Fruit fly (Drosophila melanogaster) whole organism, embryonic: ENCODE results near the gene CG16904.

Experiments used
- Aef1 ChIP-seq: fragments of 200-800 bp; sonication (Bioruptor generic); IDR thresholded peaks from 3 replicates; pipeline ENCODE4 v1.3.6; 2022; ENCODE audit warnings: missing biosample characterization, missing genetic modification characterization
- Awh ChIP-seq: fragments of 200-800 bp; sonication (Bioruptor generic); IDR thresholded peaks from 2 replicates; pipeline ENCODE4, ENCODE4 v1.3.6; 2022; ENCODE audit warnings: missing biosample characterization, missing genetic modification characterization
- Bgb ChIP-seq: fragments of 200-800 bp; sonication (Bioruptor generic); IDR thresholded peaks from 2 replicates; pipeline ENCODE4 v1.3.6; 2022; ENCODE audit warnings: missing biosample characterization, missing genetic modification characterization; ENCODE audit not compliant: partially characterized antibody
- BtbVII ChIP-seq: fragments of 200-800 bp; sonication (Bioruptor generic); optimal IDR thresholded peaks from 3 replicates; lab custom pipeline; 2017; ENCODE audit warnings: missing biosample characterization, mild to moderate bottlenecking, missing genetic modification characterization
- CG10431 ChIP-seq: fragments of 200-800 bp; sonication (Bioruptor generic); optimal IDR thresholded peaks from 3 replicates; lab custom pipeline; 2018; ENCODE audit warnings: missing biosample characterization, mild to moderate bottlenecking, missing genetic modification characterization
- CG11247 ChIP-seq: fragments of 200-800 bp; sonication (Bioruptor generic); IDR thresholded peaks from 2 replicates; pipeline ENCODE4 v1.3.6; 2022; ENCODE audit warnings: missing biosample characterization, missing genetic modification characterization
- CG12391 ChIP-seq: fragments of 200-800 bp; sonication (Bioruptor generic); optimal IDR thresholded peaks from 3 replicates; lab custom pipeline; 2018; ENCODE audit warnings: missing biosample characterization, mild to moderate bottlenecking, missing genetic modification characterization, moderate library complexity
- CG14050 ChIP-seq: fragments of 200-800 bp; sonication (Bioruptor generic); IDR thresholded peaks from 3 replicates; pipeline ENCODE4 v1.3.6; 2022; ENCODE audit warnings: missing biosample characterization, missing genetic modification characterization
- CG14965 ChIP-seq: fragments of 200-800 bp; sonication (Bioruptor generic); optimal IDR thresholded peaks from 2 replicates; lab custom pipeline; 2016; ENCODE audit warnings: missing biosample characterization, missing genetic modification characterization, borderline replicate concordance
- CG15073 ChIP-seq: fragments of 200-800 bp; sonication (Bioruptor generic); optimal IDR thresholded peaks from 2 replicates; lab custom pipeline; 2016; ENCODE audit warnings: missing biosample characterization, missing genetic modification characterization
- CG17612 ChIP-seq: fragments of 200-800 bp; sonication (Bioruptor generic); IDR thresholded peaks from 2 replicates; pipeline ENCODE4 v1.3.6; 2022; ENCODE audit warnings: missing biosample characterization, missing genetic modification characterization
- CG18011 ChIP-seq: fragments of 200-800 bp; sonication (Bioruptor generic); optimal IDR thresholded peaks from 2 replicates; lab custom pipeline; 2017; ENCODE audit warnings: missing biosample characterization, missing genetic modification characterization, mild to moderate bottlenecking, moderate library complexity, missing genotype
- CG2199 ChIP-seq: fragments of 200-800 bp; sonication (Bioruptor generic); IDR thresholded peaks from 3 replicates; pipeline ENCODE4 v1.3.6; 2022; ENCODE audit warnings: missing biosample characterization, missing genetic modification characterization
- CG2202 ChIP-seq: fragments of 200-800 bp; sonication (Bioruptor generic); optimal IDR thresholded peaks from 2 replicates; lab custom pipeline; 2018; ENCODE audit warnings: missing biosample characterization, mild to moderate bottlenecking, missing genetic modification characterization
- CG2875 ChIP-seq: fragments of 200-800 bp; sonication (Bioruptor generic); optimal IDR thresholded peaks from 2 replicates; lab custom pipeline; 2017; ENCODE audit warnings: missing biosample characterization, mild to moderate bottlenecking, missing genetic modification characterization, missing genetic modification reagents
- CG2889 ChIP-seq: fragments of 200-800 bp; sonication (Bioruptor generic); IDR thresholded peaks from 3 replicates; pipeline ENCODE4 v1.3.6; 2022; ENCODE audit warnings: missing biosample characterization, missing genetic modification characterization
- CG30020 ChIP-seq: fragments of 200-800 bp; optimal IDR thresholded peaks from 2 replicates; lab custom pipeline; 2019; ENCODE audit warnings: missing biosample characterization, mild to moderate bottlenecking, missing genetic modification characterization, moderate library complexity
- CG31365 ChIP-seq: fragments of 200-800 bp; sonication (Bioruptor generic); optimal IDR thresholded peaks from 2 replicates; lab custom pipeline; 2018; ENCODE audit warnings: missing biosample characterization, mild to moderate bottlenecking, missing genetic modification characterization
- CG31388 ChIP-seq: fragments of 200-800 bp; sonication (Bioruptor generic); optimal IDR thresholded peaks from 2 replicates; lab custom pipeline; 2016; ENCODE audit warnings: missing biosample characterization, missing genetic modification characterization
- CG32767 ChIP-seq: fragments of 200-800 bp; sonication (Bioruptor generic); IDR thresholded peaks from 2 replicates; pipeline ENCODE4 v1.3.6; 2022; ENCODE audit warnings: missing biosample characterization, missing genetic modification characterization
- CG4328 ChIP-seq: fragments of 200-800 bp; sonication (Bioruptor generic); optimal IDR thresholded peaks from 3 replicates; lab custom pipeline; 2017; ENCODE audit warnings: missing biosample characterization, missing genetic modification reagents, missing genetic modification characterization
- CG6683 ChIP-seq: fragments of 200-800 bp; sonication (Bioruptor generic); optimal IDR thresholded peaks from 2 replicates; lab custom pipeline; 2017; ENCODE audit warnings: missing biosample characterization, mild to moderate bottlenecking, missing genetic modification characterization, missing genetic modification reagents
- CG6791 ChIP-seq: fragments of 200-800 bp; sonication (Bioruptor generic); IDR thresholded peaks from 3 replicates; pipeline ENCODE4 v1.3.6; 2022; ENCODE audit warnings: missing biosample characterization, missing genetic modification characterization; ENCODE audit not compliant: partially characterized antibody
- CG6813 ChIP-seq: fragments of 200-800 bp; sonication (Bioruptor generic); optimal IDR thresholded peaks from 2 replicates; lab custom pipeline; 2017; ENCODE audit warnings: missing biosample characterization, missing genetic modification characterization, mild to moderate bottlenecking, moderate library complexity, missing genetic modification reagents
- CG8478 ChIP-seq: fragments of >200 bp; optimal IDR thresholded peaks from 2 replicates; lab custom pipeline; 2018
- CG9876 ChIP-seq: fragments of 200-800 bp; sonication (Bioruptor generic); optimal IDR thresholded peaks from 2 replicates; lab custom pipeline; 2016; ENCODE audit warnings: missing biosample characterization, missing genetic modification characterization
- CrebB ChIP-seq: fragments of 200-800 bp; sonication (Bioruptor generic); optimal IDR thresholded peaks from 3 replicates; lab custom pipeline; 2018; ENCODE audit warnings: missing biosample characterization, mild to moderate bottlenecking, missing genetic modification characterization
- E2f2 ChIP-seq: fragments of 200-800 bp; sonication (Bioruptor generic); IDR thresholded peaks from 2 replicates; pipeline ENCODE4 v1.3.6; 2022; ENCODE audit warnings: missing biosample characterization, missing genetic modification characterization
- Mrtf ChIP-seq: fragments of 200-800 bp; sonication (Bioruptor generic); IDR thresholded peaks from 3 replicates; pipeline ENCODE4 v1.3.6; 2022; ENCODE audit warnings: missing biosample characterization, missing genetic modification characterization
- Myb ChIP-seq: fragments of 200-800 bp; sonication (Bioruptor generic); optimal IDR thresholded peaks from 2 replicates; lab custom pipeline; 2016; ENCODE audit warnings: missing biosample characterization, missing genetic modification characterization
- Nf-YA ChIP-seq: fragments of 200-800 bp; sonication (Bioruptor generic); IDR thresholded peaks from 2 replicates; pipeline ENCODE4 v1.3.6; 2022; ENCODE audit warnings: missing biosample characterization, missing genetic modification characterization
- Side ChIP-seq: fragments of 200-800 bp; sonication (Bioruptor generic); optimal IDR thresholded peaks from 2 replicates; lab custom pipeline; 2016; ENCODE audit warnings: missing biosample characterization, missing genetic modification characterization
- Ssrp ChIP-seq: fragments of 200-800 bp; sonication (Bioruptor generic); optimal IDR thresholded peaks from 2 replicates; lab custom pipeline; 2018; ENCODE audit warnings: missing biosample characterization, mild to moderate bottlenecking, missing genetic modification characterization, moderate library complexity
- ase ChIP-seq: fragments of 200-800 bp; sonication (Bioruptor generic); IDR thresholded peaks from 3 replicates; pipeline ENCODE4 v1.3.6; 2022; ENCODE audit warnings: missing biosample characterization, missing genetic modification characterization
- crol ChIP-seq: fragments of 200-800 bp; sonication (Bioruptor generic); IDR thresholded peaks from 2 replicates; pipeline ENCODE4 v1.3.6; 2022; ENCODE audit warnings: missing biosample characterization, missing genetic modification characterization
- crp ChIP-seq, 2 experiments: fragments of 200-800 bp; sonication (Bioruptor generic); optimal IDR thresholded peaks; 2 replicates in 1 of 2; 3 replicates in 1 of 2; lab custom pipeline; 2017; ENCODE audit warnings: missing biosample characterization in 2 of 2, missing genetic modification characterization in 2 of 2, mild to moderate bottlenecking in 1 of 2, moderate library complexity in 1 of 2
- dmrt11E ChIP-seq: fragments of 200-800 bp; sonication (Bioruptor generic); optimal IDR thresholded peaks from 3 replicates; lab custom pipeline; 2018; ENCODE audit warnings: missing biosample characterization, mild to moderate bottlenecking, missing genetic modification characterization, moderate library complexity
- grau ChIP-seq: fragments of 200-800 bp; optimal IDR thresholded peaks from 3 replicates; lab custom pipeline; 2019; ENCODE audit warnings: missing biosample characterization, mild to moderate bottlenecking, missing genetic modification characterization, moderate library complexity
- grn ChIP-seq: fragments of 200-800 bp; sonication (Bioruptor generic); optimal IDR thresholded peaks from 3 replicates; lab custom pipeline; 2017; ENCODE audit warnings: missing biosample characterization, missing genetic modification characterization
- hth ChIP-seq: fragments of >200 bp; optimal IDR thresholded peaks from 2 replicates; lab custom pipeline; 2017; ENCODE audit warnings: inconsistent platforms
- insv ChIP-seq, 2 experiments: fragments of 200-800 bp; sonication (Bioruptor generic); optimal IDR thresholded peaks; 3 replicates each; lab custom pipeline; 2016 to 2018; ENCODE audit warnings: missing biosample characterization in 2 of 2, missing genetic modification characterization in 2 of 2
- jigr1 ChIP-seq: fragments of 200-800 bp; sonication (Bioruptor generic); IDR thresholded peaks from 3 replicates; pipeline ENCODE4 v1.3.6; 2022; ENCODE audit warnings: missing biosample characterization, missing genetic modification characterization
- peb ChIP-seq: fragments of 200-800 bp; sonication (Bioruptor generic); IDR thresholded peaks from 2 replicates; pipeline ENCODE4 v1.3.6; 2022; ENCODE audit warnings: missing biosample characterization, missing genetic modification characterization
- pho ChIP-seq: fragments of 200-800 bp; sonication (Bioruptor generic); optimal IDR thresholded peaks from 2 replicates; lab custom pipeline; 2016; ENCODE audit warnings: missing biosample characterization, missing genetic modification characterization
- psq ChIP-seq: fragments of 200-800 bp; sonication (Bioruptor generic); optimal IDR thresholded peaks from 2 replicates; lab custom pipeline; 2017; ENCODE audit warnings: missing biosample characterization, missing genetic modification characterization
- pum ChIP-seq: fragments of 200-800 bp; sonication (Bioruptor generic); optimal IDR thresholded peaks from 2 replicates; lab custom pipeline; 2016; ENCODE audit warnings: missing biosample characterization, missing genetic modification characterization
- ranshi ChIP-seq: fragments of 200-800 bp; sonication (Bioruptor generic); IDR thresholded peaks from 2 replicates; pipeline ENCODE4 v1.3.6; 2022; ENCODE audit warnings: missing biosample characterization, missing genetic modification characterization
- sens ChIP-seq: fragments of 200-800 bp; sonication (Bioruptor generic); peaks from one replicate; lab custom pipeline; 2016; ENCODE audit warnings: missing biosample characterization, missing genetic modification characterization
- sima ChIP-seq: fragments of 200-800 bp; sonication (Bioruptor generic); optimal IDR thresholded peaks from 2 replicates; lab custom pipeline; 2016; ENCODE audit warnings: missing biosample characterization, missing genetic modification characterization
- tin ChIP-seq: fragments of 200-800 bp; sonication (Bioruptor generic); optimal IDR thresholded peaks from 3 replicates; lab custom pipeline; 2016; ENCODE audit warnings: missing biosample characterization, missing genetic modification characterization
- tx ChIP-seq: fragments of 200-800 bp; sonication (Bioruptor generic); optimal IDR thresholded peaks from 2 replicates; lab custom pipeline; 2016; ENCODE audit warnings: missing biosample characterization, missing genetic modification characterization
- yki ChIP-seq: fragments of >200 bp; optimal IDR thresholded peaks from 3 replicates; lab custom pipeline; 2018

CG16904 gene

DNA sequence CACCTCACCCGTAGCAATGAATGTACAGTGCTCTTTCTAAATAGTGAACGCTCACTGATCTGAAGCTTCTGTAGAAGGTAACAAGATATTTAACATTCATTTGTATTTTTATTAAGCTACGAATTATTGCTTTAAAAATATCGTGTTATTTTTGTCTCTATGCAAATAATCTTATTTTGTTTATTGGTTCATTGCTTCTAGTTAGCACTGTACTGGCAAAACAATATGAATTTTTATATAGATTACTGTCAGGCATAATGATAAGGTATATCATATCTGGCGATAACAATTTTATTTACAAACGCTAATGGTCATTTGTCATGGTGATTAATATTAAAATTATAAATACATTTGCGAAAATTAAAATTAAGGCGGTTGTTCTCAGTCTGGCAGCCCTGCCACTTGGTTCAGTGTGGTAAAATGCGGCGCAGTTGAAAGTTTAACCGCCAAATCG is 45.2 kb downstream of the CG16904 start, which contains the start of gene CG9471 (continued):
- TF ChIP-seq crol (GFP tag; lab: Robert Waterston, UW) (0 out of 2 replicates have a peak, but pooled peaks have one; percentile 6), CG2875 (GFP tag; lab: Kevin White, UChicago) (peak; percentile 78), Nf-YA (GFP tag; lab: Robert Waterston, UW) (peak; percentile 88), CG6791 (GFP tag; lab: Robert Waterston, UW) (no peak), CG17612 (peak; percentile 78), hth (no peak), CG8478 (no peak), CG31365 (tag; lab: Kevin White, UChicago) (peak; percentile 47), CG14050 (peak; percentile 90), ase (GFP tag; lab: Robert Waterston, UW) (peak; percentile 91), Myb (GFP tag; lab: Kevin White, UChicago) (peak; percentile 74), CG15073 (peak; percentile 31), Mrtf (GFP tag; lab: Robert Waterston, UW) (peak; percentile 85), peb (GFP tag; lab: Robert Waterston, UW) (peak; percentile 88), E2f2 (GFP tag; lab: Robert Waterston, UW) (peak; percentile 92), CG31388 (peak; percentile 57), ranshi (peak; percentile 94), Side (GFP tag; lab: Kevin White, UChicago) (peak; percentile 88), CG6683 (GFP tag; lab: Kevin White, UChicago) (peak; percentile 85), crp (GFP tag; optimal IDR thresholded peaks at IDR 0.05; lab: Kevin White, UChicago) (peak in 1 of 2 experiments; percentile 38), grau (tag; lab: Kevin White, UChicago) (peak; percentile 99), dmrt11E (peak; percentile 83), pum (GFP tag; lab: Kevin White, UChicago) (peak; percentile 88), sens (GFP tag; lab: Kevin White, UChicago) (peak; percentile 98), Bgb (GFP tag; lab: Robert Waterston, UW) (peak; percentile 15; the same call in 1 of the 2 replicates), CG4328 (GFP tag; lab: Kevin White, UChicago) (peak; percentile 83), psq (peak; percentile 57), CG6813 (peak; percentile 74), CG18011 (peak; percentile 72), tin (peak; percentile 88), CG10431 (GFP tag; lab: Kevin White, UChicago) (peak; percentile 62), sima (GFP tag; lab: Kevin White, UChicago) (peak; percentile 7), CG2202 (tag; lab: Kevin White, UChicago) (peak; percentile 76), CG2199 (GFP tag; lab: Robert Waterston, UW) (0 out of 3 replicates have a peak, but pooled peaks have one; percentile 52), tx (GFP tag; lab: Kevin White, UChicago) (peak; percentile 88), CG30020 (tag; lab: Kevin White, UChicago) (peak; percentile 51), jigr1 (GFP tag; lab: Robert Waterston, UW) (peak; percentile 80; the same call in 2 of the 3 replicates), CrebB (tag; lab: Kevin White, UChicago) (peak; percentile 88), BtbVII (peak; percentile 89), pho (GFP tag; lab: Kevin White, UChicago) (peak; percentile 87), CG32767 (GFP tag; lab: Robert Waterston, UW) (peak; percentile 88; the same call in 1 of the 2 replicates), CG11247 (peak; percentile 90), Ssrp (peak; percentile 87), grn (GFP tag; lab: Kevin White, UChicago) (peak; percentile 82), CG12391 (tag; lab: Kevin White, UChicago) (peak; percentile 94), Awh (GFP tag; lab: Robert Waterston, UW) (peak; percentile 90), CG9876 (GFP tag; lab: Kevin White, UChicago) (peak; percentile 79), yki (no peak), Aef1 (peak; percentile 91), insv (GFP tag; optimal IDR thresholded peaks at IDR 0.05; lab: Kevin White, UChicago) (peak in 1 of 2 experiments; percentile 55), CG2889 (GFP tag; lab: Robert Waterston, UW) (peak; percentile 89), CG14965 (GFP tag; lab: Kevin White, UChicago) (no peak)
